Worm (Caenorhabditis elegans): Measurements from ENCODE around the gene T28D6.3.

- TF ChIP-seq ama-1 (optimal IDR thresholded peaks at IDR 0.05) (no peak), tbx-37 (GFP tag; conservative IDR thresholded peaks at IDR 0.05) (no peak), hnd-1 (tag; optimal IDR thresholded peaks at IDR 0.05) (no peak), B0310.2 (tag; optimal IDR thresholded peaks at IDR 0.05) (no peak), ceh-13 (GFP tag; optimal IDR thresholded peaks at IDR 0.05) (no peak), hmbx-1 (tag; optimal IDR thresholded peaks at IDR 0.05) (no peak)
Observed at ce11 chrIII:11334346-11334745, 32.2 kb upstream of the T28D6.3 start.

Data from whole organism, early embryonic.